Worm (Caenorhabditis elegans) whole organism, late embryonic: ENCODE measurements around the gene suox-1.

Experiments
- Y22D7AL.16 ChIP-seq: sonication (generic microtip); optimal IDR thresholded peaks from 2 replicates; lab custom pipeline; 2016; ENCODE audit warnings: missing genetic modification characterization, missing compliant biosample characterization
- ceh-18 ChIP-seq: sonication (generic microtip); optimal IDR thresholded peaks from 2 replicates; lab custom pipeline; 2016; ENCODE audit warnings: missing genetic modification characterization, missing compliant biosample characterization
- ceh-19 ChIP-seq: fragments of 200-800 bp; sonication (Bioruptor generic); optimal IDR thresholded peaks from 2 replicates; lab custom pipeline; 2018; ENCODE audit warnings: mild to moderate bottlenecking, missing genetic modification characterization, missing compliant biosample characterization
- ceh-22 ChIP-seq: sonication (generic microtip); optimal IDR thresholded peaks from 2 replicates; lab custom pipeline; 2017; ENCODE audit warnings: missing biosample characterization, missing genetic modification characterization
- ceh-34 ChIP-seq: sonication (generic microtip); optimal IDR thresholded peaks from 2 replicates; lab custom pipeline; 2016; ENCODE audit warnings: mild to moderate bottlenecking, missing genetic modification characterization, missing compliant biosample characterization
- ceh-45 ChIP-seq: fragments of 200-800 bp; sonication (Bioruptor generic); IDR thresholded peaks from 2 replicates; pipeline ENCODE4 v1.3.6; 2022; ENCODE audit warnings: missing genetic modification reagents, missing genetic modification characterization, missing compliant biosample characterization
- elt-4 ChIP-seq: sonication (generic microtip); optimal IDR thresholded peaks from 2 replicates; lab custom pipeline; 2016; ENCODE audit warnings: missing genetic modification characterization, missing compliant biosample characterization
- ets-4 ChIP-seq: sonication (generic microtip); optimal IDR thresholded peaks from 2 replicates; lab custom pipeline; 2016; ENCODE audit warnings: missing genetic modification characterization, missing compliant biosample characterization
- eyg-1 ChIP-seq: sonication (generic microtip); optimal IDR thresholded peaks from 2 replicates; lab custom pipeline; 2016; ENCODE audit warnings: missing genotype, missing genetic modification characterization, missing compliant biosample characterization
- fax-1 ChIP-seq: sonication (generic microtip); optimal IDR thresholded peaks from 2 replicates; lab custom pipeline; 2016; ENCODE audit warnings: missing genotype, missing genetic modification characterization, missing compliant biosample characterization
- lim-6 ChIP-seq: sonication (generic microtip); optimal IDR thresholded peaks from 2 replicates; lab custom pipeline; 2016; ENCODE audit warnings: missing genetic modification characterization, missing compliant biosample characterization
- lin-11 ChIP-seq: fragments of 200-800 bp; sonication (Bioruptor generic); optimal IDR thresholded peaks from 2 replicates; lab custom pipeline; 2018; ENCODE audit warnings: mild to moderate bottlenecking, missing genetic modification characterization, missing compliant biosample characterization
- nfya-1 ChIP-seq: sonication (generic microtip); optimal IDR thresholded peaks from 2 replicates; lab custom pipeline; 2017; ENCODE audit warnings: missing genetic modification characterization, mild to moderate bottlenecking, missing compliant biosample characterization, antibody characterized with exemption, moderate library complexity
- nhr-232 ChIP-seq: sonication (generic microtip); optimal IDR thresholded peaks from 2 replicates; lab custom pipeline; 2016; ENCODE audit warnings: missing genetic modification characterization, missing compliant biosample characterization
- odd-2 ChIP-seq: sonication (generic microtip); optimal IDR thresholded peaks from 2 replicates; lab custom pipeline; 2017; ENCODE audit warnings: antibody characterized with exemption, mild to moderate bottlenecking, missing genetic modification characterization, missing compliant biosample characterization
- pag-3 ChIP-seq: sonication (generic microtip); optimal IDR thresholded peaks from 2 replicates; lab custom pipeline; 2016; ENCODE audit warnings: missing compliant biosample characterization, missing genetic modification characterization, borderline replicate concordance
- pat-9 ChIP-seq: fragments of 200-800 bp; sonication (Bioruptor generic); optimal IDR thresholded peaks from 2 replicates; lab custom pipeline; 2018; ENCODE audit warnings: mild to moderate bottlenecking, missing genetic modification characterization, moderate library complexity, missing compliant biosample characterization
- pha-2 ChIP-seq: sonication (generic microtip); optimal IDR thresholded peaks from 2 replicates; lab custom pipeline; 2017; ENCODE audit warnings: mild to moderate bottlenecking, missing genetic modification characterization, missing compliant biosample characterization
- pha-4 ChIP-seq: fragments of 150-350 bp; optimal IDR thresholded peaks from 2 replicates; lab custom pipeline; 2018; ENCODE audit warnings: missing biosample characterization, missing genetic modification reagents, missing genetic modification characterization
- pros-1 ChIP-seq: fragments of 150-350 bp; optimal IDR thresholded peaks from 2 replicates; lab custom pipeline; 2014; ENCODE audit warnings: missing biosample characterization, missing genetic modification reagents, missing genetic modification characterization
- ref-2 ChIP-seq: sonication (generic microtip); optimal IDR thresholded peaks from 2 replicates; lab custom pipeline; 2016; ENCODE audit warnings: missing genetic modification characterization, missing compliant biosample characterization
- rnt-1 ChIP-seq: sonication (generic microtip); optimal IDR thresholded peaks from 2 replicates; lab custom pipeline; 2016; ENCODE audit warnings: missing genetic modification characterization, missing compliant biosample characterization
- sox-4 ChIP-seq: sonication (generic microtip); optimal IDR thresholded peaks from 2 replicates; lab custom pipeline; 2017; ENCODE audit warnings: mild to moderate bottlenecking, missing genetic modification characterization, inconsistent platforms, missing compliant biosample characterization
- unc-3 ChIP-seq, 2 experiments: fragments of 200-800 bp in 1 of 2; sonication (Bioruptor generic) in 1 of 2; sonication (generic microtip) in 1 of 2; conservative IDR thresholded peaks in 1 of 2; optimal IDR thresholded peaks in 1 of 2; 2 replicates each; pipeline versions ENCODE4 v1.3.6 to Lab custom; 2016 to 2022; ENCODE audit warnings: missing compliant biosample characterization in 2 of 2, missing genetic modification characterization in 2 of 2, missing genetic modification reagents in 1 of 2
- unc-42 ChIP-seq: sonication (generic microtip); optimal IDR thresholded peaks from 2 replicates; lab custom pipeline; 2016; ENCODE audit warnings: missing genotype, missing genetic modification characterization, missing compliant biosample characterization
- unc-55 ChIP-seq: sonication (generic microtip); optimal IDR thresholded peaks from 2 replicates; lab custom pipeline; 2017; ENCODE audit warnings: missing biosample characterization, missing genetic modification reagents, missing genetic modification characterization
- ztf-16 ChIP-seq: sonication (generic microtip); optimal IDR thresholded peaks from 2 replicates; lab custom pipeline; 2017; ENCODE audit warnings: missing genetic modification characterization, missing compliant biosample characterization

Gene suox-1

DNA sequence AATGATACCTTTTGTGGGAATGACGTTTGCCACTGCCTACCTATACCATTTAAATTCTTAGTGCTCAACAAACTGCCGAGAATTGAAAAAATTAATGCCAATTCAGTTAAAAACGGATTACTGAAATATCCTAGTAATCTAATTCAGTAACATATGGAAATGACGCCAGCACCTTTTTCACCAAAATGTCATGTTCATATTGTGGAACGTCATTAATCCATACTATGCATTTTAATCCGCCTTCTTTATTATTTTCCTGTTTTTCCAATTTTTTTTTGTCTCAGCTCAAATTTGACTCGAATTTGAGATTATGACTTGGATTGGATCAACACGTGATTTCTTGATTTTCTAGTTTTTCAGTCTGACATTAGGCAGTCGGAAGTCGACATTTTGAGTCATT is 44.1 kb downstream of the suox-1 start:
- TF ChIP-seq nhr-232 (tag; lab: Kevin White, UChicago) (no peak), ceh-18 (no peak), ceh-22 (tag; lab: Kevin White, UChicago) (no peak), unc-55 (GFP tag; lab: Kevin White, UChicago) (no peak), rnt-1 (tag; lab: Kevin White, UChicago) (no peak), pros-1 (tag; lab: Kevin White, UChicago) (no peak), ceh-19 (GFP tag; lab: Kevin White, UChicago) (no peak), ztf-16 (tag; lab: Kevin White, UChicago) (no peak), pag-3 (tag; lab: Kevin White, UChicago) (no peak), fax-1 (tag; lab: Kevin White, UChicago) (no peak), ceh-45 (GFP tag; lab: Robert Waterston, UW) (no peak), odd-2 (tag; lab: Kevin White, UChicago) (no peak)

DNA sequence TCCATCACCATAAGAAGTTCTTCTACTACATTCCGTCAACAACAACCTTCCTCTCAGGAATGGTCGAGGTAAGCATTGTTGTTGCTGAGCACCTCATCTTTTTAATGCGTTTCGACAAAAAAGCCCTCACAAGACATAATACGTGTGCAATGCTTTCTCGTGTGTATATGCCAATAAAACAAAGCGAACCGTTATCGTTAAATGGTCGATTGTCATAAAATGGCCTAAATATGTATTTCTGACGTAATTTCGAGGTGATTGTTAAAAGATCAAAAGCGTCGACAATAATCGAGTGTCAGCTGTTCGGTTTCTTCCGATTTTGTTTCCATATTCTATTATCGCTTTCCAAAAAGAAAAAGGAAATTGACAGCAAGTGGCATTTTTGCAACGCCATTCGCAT is 47.3 kb downstream of the suox-1 start:
- no peak for TF ChIP-seq ceh-18
- TF ChIP-seq Y22D7AL.16 (tag; lab: Kevin White, UChicago): no peak
- no peak for TF ChIP-seq nhr-232 (tag; lab: Kevin White, UChicago)
- TF ChIP-seq ref-2 (tag; lab: Kevin White, UChicago): no peak
- TF ChIP-seq sox-4 (tag; lab: Kevin White, UChicago): no peak
- TF ChIP-seq fax-1 (tag; lab: Kevin White, UChicago): no peak
- TF ChIP-seq pat-9 (tag; lab: Kevin White, UChicago): no peak
- TF ChIP-seq ceh-22 (tag; lab: Kevin White, UChicago): no peak
- no peak for TF ChIP-seq nfya-1 (tag; lab: Kevin White, UChicago)

DNA sequence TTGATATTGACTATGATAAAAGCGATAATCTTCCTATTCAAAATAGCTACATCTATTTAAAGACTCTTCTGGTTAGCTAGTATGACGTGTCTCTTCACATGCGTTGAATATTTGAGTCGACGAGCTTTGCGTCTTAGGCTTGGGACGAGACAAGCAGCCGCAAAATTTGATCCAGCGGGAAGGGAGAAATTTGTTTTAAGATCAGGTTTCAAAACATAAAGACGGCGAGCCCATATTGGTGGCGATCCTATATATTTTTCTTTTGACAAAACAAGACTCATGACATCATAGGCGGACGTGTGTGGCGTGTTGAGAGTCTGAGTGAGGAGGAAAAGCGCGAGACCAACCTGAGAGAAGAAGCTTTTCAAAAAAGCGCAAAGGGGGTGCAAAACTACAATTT is 48.1 kb downstream of the suox-1 start:
- no peak for TF ChIP-seq sox-4 (tag; lab: Kevin White, UChicago)
- TF ChIP-seq pha-4: no peak
- TF ChIP-seq ceh-34 (tag; lab: Kevin White, UChicago): peak; percentile 88
- no peak for TF ChIP-seq elt-4
- TF ChIP-seq odd-2 (tag; lab: Kevin White, UChicago): no peak
- TF ChIP-seq lin-11: no peak
- no peak for TF ChIP-seq ceh-45 (GFP tag; lab: Robert Waterston, UW)
- TF ChIP-seq nhr-232 (tag; lab: Kevin White, UChicago): no peak
- TF ChIP-seq eyg-1 (tag; lab: Kevin White, UChicago): no peak
- no peak for TF ChIP-seq pha-2 (tag; lab: Kevin White, UChicago)
- TF ChIP-seq ceh-19 (GFP tag; lab: Kevin White, UChicago): peak; percentile 75
- TF ChIP-seq, all 69 proteins: peak for 2

DNA sequence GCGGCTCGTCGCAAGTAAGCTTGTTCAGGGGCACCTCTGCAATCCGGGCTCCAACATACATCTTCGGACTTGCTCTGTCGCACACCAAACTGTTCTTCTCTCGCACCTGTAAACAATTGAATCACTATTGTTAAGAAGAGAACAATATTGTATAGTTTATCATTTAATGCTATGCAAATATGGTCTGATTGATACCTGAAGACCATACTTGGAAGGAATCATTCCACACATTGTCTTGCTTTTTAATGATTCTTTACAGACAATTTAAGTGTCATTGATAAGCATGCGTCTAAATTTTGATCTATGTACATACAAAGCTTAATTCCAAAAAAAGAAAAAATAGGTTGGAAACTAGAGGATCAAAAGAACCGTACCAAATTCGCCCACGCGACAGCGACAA is 49.6 kb downstream of the suox-1 start:
- no peak for TF ChIP-seq nhr-232 (tag; lab: Kevin White, UChicago)
- no peak for TF ChIP-seq unc-3 (GFP tag; conservative IDR thresholded peaks at IDR 0.05; lab: Robert Waterston, UW)
- no peak for TF ChIP-seq unc-3 (tag; optimal IDR thresholded peaks at IDR 0.05; lab: Kevin White, UChicago)
- no peak for TF ChIP-seq lim-6 (tag; lab: Kevin White, UChicago)
- no peak for TF ChIP-seq ets-4 (tag; lab: Kevin White, UChicago)

DNA sequence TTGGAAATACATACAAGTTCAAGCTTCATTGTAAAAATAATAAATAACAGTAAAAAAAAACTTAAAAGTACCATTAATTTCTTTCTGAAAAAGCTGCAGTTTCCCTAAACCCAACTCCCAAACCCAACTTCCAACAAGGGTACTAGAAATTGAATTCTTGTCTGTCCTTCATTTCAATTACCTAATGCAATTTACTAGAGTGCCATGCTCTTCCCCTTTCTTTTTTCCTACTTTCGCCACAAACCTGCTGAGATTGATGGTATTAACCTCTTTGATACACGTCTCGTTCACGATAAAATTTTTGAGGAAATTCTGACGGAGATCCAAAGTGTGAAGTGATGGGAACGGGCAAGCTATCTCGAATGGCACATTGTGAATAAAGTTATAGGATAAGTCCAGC is 50.5 kb downstream of the suox-1 start:
- TF ChIP-seq Y22D7AL.16 (tag; lab: Kevin White, UChicago) (no peak), unc-42 (tag; lab: Kevin White, UChicago) (peak; percentile 74)
